Worm (Caenorhabditis elegans): ENCODE measurements around the gene mua-3.
"Not testable (repeated sequence)": the region's sequence is repeated elsewhere in the genome, so short reads cannot be mapped to it uniquely, and the experiment has no call there.

The mua-3 gene

ce11 chrIII:10214540-10214979 is 54.1 kb downstream of the mua-3 start:
- TF ChIP-seq ref-1 (GFP tag; conservative IDR thresholded peaks at IDR 0.05), result no peak
- TF ChIP-seq T22C8.4 (GFP tag; IDR thresholded peaks at IDR 0.05), result no peak
- TF ChIP-seq ztf-23 (GFP tag; IDR thresholded peaks at IDR 0.05), result no peak
- no peak for TF ChIP-seq klf-2 (GFP tag; conservative IDR thresholded peaks at IDR 0.05)
- TF ChIP-seq ztf-29 (GFP tag; IDR thresholded peaks at IDR 0.05), result no peak
- TF ChIP-seq flt-1 (GFP tag; IDR thresholded peaks at IDR 0.05), result no peak
- TF ChIP-seq med-1 (GFP tag; optimal IDR thresholded peaks at IDR 0.05; ENCODE audit: insufficient read depth), result no peak
- TF ChIP-seq tab-1 (GFP tag; IDR thresholded peaks at IDR 0.05), result no peak
- no peak for TF ChIP-seq cog-1 (tag; optimal IDR thresholded peaks at IDR 0.05)

ce11 chrIII:10215882-10216281 is 55.4 kb downstream of the mua-3 start:
- TF ChIP-seq tab-1 (GFP tag; IDR thresholded peaks at IDR 0.05) (no peak), flt-1 (GFP tag; IDR thresholded peaks at IDR 0.05) (no peak), med-1 (GFP tag; optimal IDR thresholded peaks at IDR 0.05; ENCODE audit: insufficient read depth) (no peak), ref-1 (GFP tag; conservative IDR thresholded peaks at IDR 0.05) (no peak), T22C8.4 (GFP tag; IDR thresholded peaks at IDR 0.05) (no peak), cog-1 (tag; optimal IDR thresholded peaks at IDR 0.05) (no peak), ztf-23 (GFP tag; IDR thresholded peaks at IDR 0.05) (no peak), ztf-29 (GFP tag; IDR thresholded peaks at IDR 0.05) (no peak), klf-2 (GFP tag; conservative IDR thresholded peaks at IDR 0.05) (no peak)

DNA sequence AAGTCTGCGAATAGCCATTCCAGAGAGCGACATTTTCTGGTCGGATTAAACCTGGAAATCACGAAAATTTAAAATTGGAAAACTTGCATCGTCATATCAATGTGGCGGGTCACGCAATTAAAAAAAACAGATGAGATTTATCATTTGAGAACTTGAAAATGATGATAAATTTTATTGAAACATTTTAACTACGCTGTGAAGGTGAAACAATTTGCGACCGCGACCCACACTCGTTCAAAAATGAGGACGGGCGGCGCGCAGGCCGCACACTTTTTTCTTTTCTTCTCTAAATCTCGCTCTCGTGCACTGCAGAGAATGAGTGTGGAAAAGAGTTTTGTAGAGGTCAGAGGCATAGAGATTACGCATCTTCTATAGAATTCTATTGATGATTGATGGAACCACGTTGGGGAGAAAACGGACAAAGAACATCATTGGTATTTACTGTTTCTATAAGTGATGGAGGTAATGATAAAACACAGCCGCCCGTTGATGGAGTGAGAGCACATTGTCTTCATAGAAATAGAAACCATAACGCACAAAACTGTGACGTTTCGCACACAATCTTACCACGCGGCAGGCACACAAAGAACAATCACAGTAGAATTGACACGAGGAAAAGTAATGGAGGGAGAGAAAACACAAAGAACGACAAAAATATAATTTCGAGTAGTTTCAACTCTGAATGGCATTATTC is 56.2 kb downstream of the mua-3 start, which contains the start of gene cts-1:
cts-1 (minus strand) TSS at position 51 of the 694 bp plus-strand sequence.
- no peak for TF ChIP-seq flt-1 (GFP tag; IDR thresholded peaks at IDR 0.05)
- TF ChIP-seq ztf-29 (GFP tag; IDR thresholded peaks at IDR 0.05), result no peak
- no peak for TF ChIP-seq T22C8.4 (GFP tag; IDR thresholded peaks at IDR 0.05)
- no peak for TF ChIP-seq klf-2 (GFP tag; conservative IDR thresholded peaks at IDR 0.05)
- TF ChIP-seq cog-1 (tag; optimal IDR thresholded peaks at IDR 0.05), result peak; percentile 19
- TF ChIP-seq tab-1 (GFP tag; IDR thresholded peaks at IDR 0.05), result no peak
- no peak for TF ChIP-seq med-1 (GFP tag; optimal IDR thresholded peaks at IDR 0.05; ENCODE audit: insufficient read depth)

- TF ChIP-seq cog-1 (tag; optimal IDR thresholded peaks at IDR 0.05) (no peak), tab-1 (GFP tag; IDR thresholded peaks at IDR 0.05) (no peak), med-1 (GFP tag; optimal IDR thresholded peaks at IDR 0.05; ENCODE audit: insufficient read depth) (no peak), ztf-29 (GFP tag; IDR thresholded peaks at IDR 0.05) (no peak), ref-1 (GFP tag; conservative IDR thresholded peaks at IDR 0.05) (no peak), T22C8.4 (GFP tag; IDR thresholded peaks at IDR 0.05) (no peak), flt-1 (GFP tag; IDR thresholded peaks at IDR 0.05) (no peak), ztf-23 (GFP tag; IDR thresholded peaks at IDR 0.05) (no peak), klf-2 (GFP tag; conservative IDR thresholded peaks at IDR 0.05) (no peak)
Measured at ce11 chrIII:10218587-10218986, 58.1 kb downstream of the mua-3 start, which contains the start of the genes rde-4 and cox-14. rde-4 (minus strand) TSS chrIII:10218646. cox-14 (plus strand) TSS chrIII:10218942.

- TF ChIP-seq T22C8.4 (GFP tag; IDR thresholded peaks at IDR 0.05); med-1 (GFP tag; optimal IDR thresholded peaks at IDR 0.05; ENCODE audit: insufficient read depth); klf-2 (GFP tag; conservative IDR thresholded peaks at IDR 0.05): not testable (repeated sequence)
Measured at ce11 chrIII:10221860-10222259, 61.4 kb downstream of the mua-3 start, which contains the start of gene Y70G10A.4. Y70G10A.4 (plus strand) TSS chrIII:10222160.

DNA sequence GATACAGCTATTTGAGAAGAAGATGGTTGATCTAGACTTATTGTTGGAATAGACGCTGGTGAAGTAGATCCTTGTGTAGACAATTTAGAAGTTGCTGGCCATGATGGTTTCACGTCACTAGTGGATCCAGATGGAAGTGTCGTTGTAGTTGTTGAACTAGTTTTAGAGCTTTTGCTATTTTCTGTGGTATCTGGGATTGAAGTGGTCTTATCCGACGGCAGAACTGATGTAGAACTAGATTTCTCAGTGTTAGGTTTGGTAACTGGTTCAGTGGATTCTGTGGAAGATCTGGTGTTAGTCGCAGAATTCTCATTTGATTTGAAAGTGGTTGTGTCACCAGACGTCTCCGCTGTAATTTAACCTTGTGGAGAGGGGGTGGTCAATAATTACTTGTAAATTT is 71.1 kb downstream of the mua-3 start:
- no peak for TF ChIP-seq T22C8.4 (GFP tag; IDR thresholded peaks at IDR 0.05)

All from whole organism, midembryonic.